Worm (Caenorhabditis elegans): ENCODE data around the gene mab-9.
A peak's percentile ranks its signal among the peaks of the same experiment; 100 is the strongest.

Gene mab-9

ce11 chrII:484328-484916 lies 31.4 kb upstream of the mab-9 start, which contains the start of the genes gldi-1 and prp-21:
gldi-1 (minus strand) TSS chrII:484378.
prp-21 (plus strand) TSS chrII:484866.
- no peak for TF ChIP-seq unc-98 (GFP tag; IDR thresholded peaks at IDR 0.05)
- no peak for TF ChIP-seq nhr-76 (tag; optimal IDR thresholded peaks at IDR 0.05)
- TF ChIP-seq ces-1 (GFP tag; optimal IDR thresholded peaks at IDR 0.05) = no peak
- TF ChIP-seq lir-3 (tag; optimal IDR thresholded peaks at IDR 0.05; ENCODE audit: poor library complexity) = no peak
- no peak for TF ChIP-seq nhr-47 (tag; optimal IDR thresholded peaks at IDR 0.05)
- peak; percentile 31 to 42 for TF ChIP-seq efl-1 (optimal IDR thresholded peaks at IDR 0.05)
- peak; percentile 54 to 87 for TF ChIP-seq efl-1 (GFP tag; optimal IDR thresholded peaks at IDR 0.05 in 1 of 2)
- no peak for TF ChIP-seq Y116A8C.19 (tag; optimal IDR thresholded peaks at IDR 0.05; ENCODE audit: borderline replicate concordance)
- no peak for TF ChIP-seq ets-5 (GFP tag; IDR thresholded peaks at IDR 0.05)
- no peak for TF ChIP-seq ama-1 (optimal IDR thresholded peaks at IDR 0.05)
- TF ChIP-seq ceh-82 (tag; optimal IDR thresholded peaks at IDR 0.05) = no peak
- TF ChIP-seq nhr-11 (tag; optimal IDR thresholded peaks at IDR 0.05) = no peak
- TF ChIP-seq isw-1 (GFP tag; IDR thresholded peaks at IDR 0.05) = peak; percentile 24; the same call in 1 of the 2 replicates
- TF ChIP-seq ceh-90 (tag; optimal IDR thresholded peaks at IDR 0.05) = peak; percentile 79
- no peak for TF ChIP-seq hlh-4 (tag; optimal IDR thresholded peaks at IDR 0.05)
- no peak for TF ChIP-seq vab-15 (tag; optimal IDR thresholded peaks at IDR 0.05)
- TF ChIP-seq ceh-63 (GFP tag; optimal IDR thresholded peaks at IDR 0.05) = no peak
- TF ChIP-seq alr-1 (tag; optimal IDR thresholded peaks at IDR 0.05; ENCODE audit: borderline replicate concordance) = no peak
- TF ChIP-seq C34B4.2 (tag; optimal IDR thresholded peaks at IDR 0.05) = no peak
- peak; percentile 29 to 62 (median 41) for TF ChIP-seq dpl-1 (GFP tag; optimal IDR thresholded peaks at IDR 0.05)
- no peak for TF ChIP-seq hlh-17 (GFP tag; optimal IDR thresholded peaks at IDR 0.05; ENCODE audit: borderline replicate concordance)
- no peak for TF ChIP-seq dsc-1 (tag; optimal IDR thresholded peaks at IDR 0.05)
- TF ChIP-seq nhr-28 (tag; optimal IDR thresholded peaks at IDR 0.05) = no peak
- no peak for TF ChIP-seq sptf-1 (tag; optimal IDR thresholded peaks at IDR 0.05)
- no peak for TF ChIP-seq rnt-1 (tag; optimal IDR thresholded peaks at IDR 0.05)
- peak; percentile 49 for TF ChIP-seq lin-15B (tag; optimal IDR thresholded peaks at IDR 0.05)
- TF ChIP-seq pag-3 (tag; optimal IDR thresholded peaks at IDR 0.05; ENCODE audit: borderline replicate concordance, insufficient read depth) = no peak
- TF ChIP-seq ceh-88 (GFP tag; IDR thresholded peaks at IDR 0.05) = no peak
- TF ChIP-seq aly-2 (tag; optimal IDR thresholded peaks at IDR 0.05) = no peak
- TF ChIP-seq sox-4 (tag; optimal IDR thresholded peaks at IDR 0.05) = no peak
- no peak for TF ChIP-seq nhr-12 (tag; optimal IDR thresholded peaks at IDR 0.05)
- peak; percentile 45 for TF ChIP-seq fkh-8 (tag; optimal IDR thresholded peaks at IDR 0.05)
- no peak for TF ChIP-seq lin-13 (GFP tag; optimal IDR thresholded peaks at IDR 0.05)
- no peak for TF ChIP-seq elt-3 (tag; optimal IDR thresholded peaks at IDR 0.05)
- TF ChIP-seq unc-30 (tag; optimal IDR thresholded peaks at IDR 0.05) = no peak
- no peak for TF ChIP-seq ztf-4 (tag; optimal IDR thresholded peaks at IDR 0.05)
- peak; percentile 6 for TF ChIP-seq C16A3.4 (tag; optimal IDR thresholded peaks at IDR 0.05)
- peak in 1 of 2 experiments; percentile 63 for TF ChIP-seq ztf-11 (tag; optimal IDR thresholded peaks at IDR 0.05)
- peak; percentile 3 for TF ChIP-seq nhr-90 (tag; optimal IDR thresholded peaks at IDR 0.05; ENCODE audit: poor library complexity)
- TF ChIP-seq egl-27 (tag; optimal IDR thresholded peaks at IDR 0.05) = no peak
- no peak for TF ChIP-seq mab-9 (GFP tag; IDR thresholded peaks at IDR 0.05)
- no peak for TF ChIP-seq fos-1 (tag; optimal IDR thresholded peaks at IDR 0.05)
- TF ChIP-seq nhr-19 (GFP tag; conservative IDR thresholded peaks at IDR 0.05) = no peak
- peak; percentile 34 for TF ChIP-seq nhr-20 (tag; optimal IDR thresholded peaks at IDR 0.05)
- no peak for TF ChIP-seq mef-2 (tag; optimal IDR thresholded peaks at IDR 0.05)
- TF ChIP-seq hpl-2 (GFP tag; optimal IDR thresholded peaks at IDR 0.05) = no peak
- peak; percentile 22 for TF ChIP-seq swsn-7 (tag; optimal IDR thresholded peaks at IDR 0.05)
- TF ChIP-seq fkh-10 (GFP tag; optimal IDR thresholded peaks at IDR 0.05) = no peak
- TF ChIP-seq tlp-1 (tag; optimal IDR thresholded peaks at IDR 0.05) = no peak
- TF ChIP-seq lin-14 (GFP tag; optimal IDR thresholded peaks at IDR 0.05) = no peak
- peak; percentile 55 for TF ChIP-seq fkh-4 (tag; optimal IDR thresholded peaks at IDR 0.05; ENCODE audit: borderline replicate concordance)
- TF ChIP-seq nhr-237 (tag; optimal IDR thresholded peaks at IDR 0.05) = no peak
- no peak for TF ChIP-seq snpc-4 (tag; optimal IDR thresholded peaks at IDR 0.05)

Measured in whole organism, L1 larva.